Worm (Caenorhabditis elegans): ENCODE results near the gene F30H5.3.

The F30H5.3 gene

ce11 chrIII:541766-542165 is 29.7 kb upstream of the F30H5.3 start, which contains the start of gene T22F7.1:
Gene T22F7.1, plus strand, starts transcription at chrIII:542066.
- TF ChIP-seq gei-8 (GFP tag; optimal IDR thresholded peaks at IDR 0.05) (no peak), pqm-1 (tag; optimal IDR thresholded peaks at IDR 0.05) (no peak)

- TF ChIP-seq Y48G9A.11 (GFP tag; IDR thresholded peaks at IDR 0.05) (no peak), hmg-1.1 (GFP tag; IDR thresholded peaks at IDR 0.05) (no peak), nhr-111 (GFP tag; optimal IDR thresholded peaks at IDR 0.05) (no peak), mdt-29 (GFP tag; IDR thresholded peaks at IDR 0.05) (no peak), D1046.2 (GFP tag; IDR thresholded peaks at IDR 0.05) (no peak), aha-1 (tag) (peak; percentile 92), attf-4 (tag; optimal IDR thresholded peaks at IDR 0.05) (no peak)
These were observed 25.0 kb upstream of the F30H5.3 start for ce11 chrIII:537054-537453.

ce11 chrIII:536297-536696 is 24.3 kb upstream of the F30H5.3 start:
- 0 out of 2 replicates have a peak, but pooled peaks have one; percentile 17 for TF ChIP-seq egl-43 (GFP tag; IDR thresholded peaks at IDR 0.05)

- TF ChIP-seq mep-1 (tag; optimal IDR thresholded peaks at IDR 0.05) (peak; percentile 35), zfp-2 (tag; optimal IDR thresholded peaks at IDR 0.05) (no peak), dmd-6 (GFP tag; IDR thresholded peaks at IDR 0.05) (peak; percentile 84), ceh-28 (tag; optimal IDR thresholded peaks at IDR 0.05) (no peak), zfp-3 (GFP tag; conservative IDR thresholded peaks at IDR 0.05) (no peak), mdt-29 (GFP tag; IDR thresholded peaks at IDR 0.05) (no peak), gei-8 (GFP tag; optimal IDR thresholded peaks at IDR 0.05) (no peak), pha-4 (GFP tag; IDR thresholded peaks at IDR 0.05) (peak; percentile 71; the same call in 1 of the 2 replicates), pha-4 (tag; optimal IDR thresholded peaks at IDR 0.05) (no peak), dpl-1 (GFP tag; optimal IDR thresholded peaks at IDR 0.05) (no peak), Y5F2A.4 (GFP tag; optimal IDR thresholded peaks at IDR 0.05) (no peak), php-3 (GFP tag; IDR thresholded peaks at IDR 0.05) (peak; percentile 88), hif-1 (tag; optimal IDR thresholded peaks at IDR 0.05) (no peak), ZK546.5 (tag; optimal IDR thresholded peaks at IDR 0.05) (no peak), Y48G9A.11 (GFP tag; IDR thresholded peaks at IDR 0.05) (0 out of 2 replicates have a peak, but pooled peaks have one; percentile 47), madf-9 (GFP tag; conservative IDR thresholded peaks at IDR 0.05) (0 out of 2 replicates have a peak, but pooled peaks have one; percentile 54), nhr-102 (tag; optimal IDR thresholded peaks at IDR 0.05) (peak; percentile 51), lim-7 (GFP tag; IDR thresholded peaks at IDR 0.05) (peak; percentile 74), T20F7.1 (GFP tag; optimal IDR thresholded peaks at IDR 0.05) (no peak), Y75B8A.6 (GFP tag; IDR thresholded peaks at IDR 0.05) (no peak), mes-2 (tag; optimal IDR thresholded peaks at IDR 0.05; ENCODE audit: poor library complexity, severe bottlenecking) (peak; percentile 55), lin-1 (GFP tag; IDR thresholded peaks at IDR 0.05) (0 out of 2 replicates have a peak, but pooled peaks have one; percentile 19), nhr-237 (tag; optimal IDR thresholded peaks at IDR 0.05) (no peak), ztf-7 (tag; optimal IDR thresholded peaks at IDR 0.05) (peak; percentile 16), daf-16 (GFP tag; optimal IDR thresholded peaks at IDR 0.05) (peak in 1 of 2 experiments; percentile 80), daf-16 (tag; optimal IDR thresholded peaks at IDR 0.05) (peak; percentile 60), lsy-2 (tag; optimal IDR thresholded peaks at IDR 0.05) (peak in 1 of 2 experiments; percentile 49), nhr-41 (GFP tag; IDR thresholded peaks at IDR 0.05) (peak; percentile 63; the same call in 1 of the 2 replicates), hlh-11 (tag; optimal IDR thresholded peaks at IDR 0.05) (peak; percentile 41), snpc-4 (tag; optimal IDR thresholded peaks at IDR 0.05) (no peak), mdl-1 (tag; optimal IDR thresholded peaks at IDR 0.05) (no peak), rbr-2 (tag; optimal IDR thresholded peaks at IDR 0.05) (no peak), nhr-6 (tag; optimal IDR thresholded peaks at IDR 0.05) (no peak), T26A8.4 (GFP tag; IDR thresholded peaks at IDR 0.05) (peak; percentile 76), ces-1 (GFP tag; optimal IDR thresholded peaks at IDR 0.05) (no peak), ceh-32 (tag; optimal IDR thresholded peaks at IDR 0.05; ENCODE audit: poor library complexity) (no peak), zip-2 (tag; optimal IDR thresholded peaks at IDR 0.05) (no peak)
These were observed 23.5 kb upstream of the F30H5.3 start for ce11 chrIII:535266-536107.
